Worm (Caenorhabditis elegans) whole organism, L4 larva: ENCODE measurements around the gene B0432.14.

ENCODE experiments used
- Y48G9A.11 ChIP-seq: fragments of 200-800 bp; sonication (Bioruptor generic); IDR thresholded peaks from 2 replicates; pipeline ENCODE4 v1.3.6; 2022; ENCODE audit warnings: missing genetic modification reagents, missing genetic modification characterization, missing compliant biosample characterization
- fos-1 ChIP-seq: fragments of 150-350 bp; optimal IDR thresholded peaks from 2 replicates; lab custom pipeline; 2014; ENCODE audit warnings: missing biosample characterization, missing genetic modification characterization
- lin-1 ChIP-seq: fragments of 200-800 bp; sonication (Bioruptor generic); IDR thresholded peaks from 2 replicates; pipeline ENCODE4 v1.3.6; 2022; ENCODE audit warnings: missing genetic modification reagents, missing genetic modification characterization, missing compliant biosample characterization
- lsy-2 ChIP-seq, 2 experiments: fragments of 150-350 bp in 1 of 2; sonication (generic microtip) in 1 of 2; optimal IDR thresholded peaks; 2 replicates each; lab custom pipeline; 2014 to 2017; ENCODE audit warnings: missing biosample characterization in 2 of 2, missing genetic modification characterization in 2 of 2

- TF ChIP-seq fos-1 (tag; lab: Kevin White, UChicago) (no peak), lsy-2 (tag; optimal IDR thresholded peaks at IDR 0.05; lab: Kevin White, UChicago) (no peak), lin-1 (GFP tag; lab: Robert Waterston, UW) (no peak), Y48G9A.11 (no peak)
Measured at ce11 chrII:273872-274271, 9.7 kb downstream of the B0432.14 start, which contains the start of gene B0432.7.
